Fruit fly (Drosophila melanogaster) whole organism, prepupa: ENCODE data around the gene Wdr62.
A peak's percentile ranks its signal among the peaks of the same experiment; 100 is the strongest.

Experiments used
- Blimp-1 ChIP-seq: fragments of 200-800 bp; sonication (Bioruptor generic); optimal IDR thresholded peaks from 3 replicates; lab custom pipeline; 2017; ENCODE audit warnings: missing biosample characterization, missing genetic modification characterization, mild to moderate bottlenecking, moderate library complexity, missing genetic modification reagents
- CG10631 ChIP-seq: fragments of 200-800 bp; sonication (Bioruptor generic); optimal IDR thresholded peaks from 2 replicates; lab custom pipeline; 2016; ENCODE audit warnings: missing biosample characterization, missing genetic modification characterization
- CG11294 ChIP-seq: fragments of 200-800 bp; sonication (Bioruptor generic); IDR thresholded peaks from 2 replicates; pipeline ENCODE4 v1.3.6; 2022; ENCODE audit warnings: missing biosample characterization, missing genetic modification characterization
- CG11762 ChIP-seq: fragments of 200-800 bp; sonication (Bioruptor generic); optimal IDR thresholded peaks from 3 replicates; lab custom pipeline; 2016; ENCODE audit warnings: missing biosample characterization, missing genetic modification characterization; ENCODE audit not compliant: insufficient read depth
- CG11902 ChIP-seq: fragments of 200-800 bp; sonication (Bioruptor generic); optimal IDR thresholded peaks from 3 replicates; lab custom pipeline; 2016; ENCODE audit warnings: missing biosample characterization, missing genetic modification characterization
- CG15336 ChIP-seq: fragments of 200-800 bp; sonication (Bioruptor generic); IDR thresholded peaks from 2 replicates; pipeline ENCODE4 v1.3.6; 2022; ENCODE audit warnings: missing biosample characterization, missing genetic modification characterization
- CG16779 ChIP-seq: fragments of 200-800 bp; sonication (Bioruptor generic); optimal IDR thresholded peaks from 3 replicates; lab custom pipeline; 2017; ENCODE audit warnings: missing biosample characterization, mild to moderate bottlenecking, missing genetic modification characterization
- CG3032 ChIP-seq: fragments of 200-800 bp; optimal IDR thresholded peaks from 2 replicates; lab custom pipeline; 2019; ENCODE audit warnings: missing biosample characterization, mild to moderate bottlenecking, missing genetic modification characterization, moderate library complexity
- CG31627 ChIP-seq: fragments of 200-800 bp; sonication (Bioruptor generic); optimal IDR thresholded peaks from 3 replicates; lab custom pipeline; 2016; ENCODE audit warnings: missing biosample characterization, missing genetic modification characterization
- CG34406 ChIP-seq: fragments of 200-800 bp; sonication (Bioruptor generic); optimal IDR thresholded peaks from 3 replicates; lab custom pipeline; 2016; ENCODE audit warnings: missing biosample characterization, missing genetic modification characterization
- CG3919 ChIP-seq: fragments of 200-800 bp; sonication (Bioruptor generic); optimal IDR thresholded peaks from 3 replicates; lab custom pipeline; 2016; ENCODE audit warnings: missing biosample characterization, missing genetic modification characterization
- CG4318 ChIP-seq: fragments of 200-800 bp; sonication (Bioruptor generic); optimal IDR thresholded peaks from 3 replicates; lab custom pipeline; 2017; ENCODE audit warnings: missing biosample characterization, mild to moderate bottlenecking, missing genetic modification characterization
- CG6163 ChIP-seq: fragments of 200-800 bp; sonication (Bioruptor generic); IDR thresholded peaks from 3 replicates; pipeline ENCODE4 v1.3.6; 2022; ENCODE audit warnings: missing biosample characterization, missing genetic modification characterization
- CG6276 ChIP-seq: fragments of 200-800 bp; sonication (Bioruptor generic); optimal IDR thresholded peaks from 2 replicates; lab custom pipeline; 2017; ENCODE audit warnings: missing biosample characterization, mild to moderate bottlenecking, missing genetic modification characterization
- CG6792 ChIP-seq: fragments of 200-800 bp; sonication (Bioruptor generic); optimal IDR thresholded peaks from 3 replicates; lab custom pipeline; 2016; ENCODE audit warnings: missing biosample characterization, missing genetic modification characterization
- CG6808 ChIP-seq: fragments of 200-800 bp; sonication (Bioruptor generic); optimal IDR thresholded peaks from 3 replicates; lab custom pipeline; 2017; ENCODE audit warnings: missing biosample characterization, missing genetic modification characterization, mild to moderate bottlenecking, moderate library complexity, missing genetic modification reagents
- CG6854 ChIP-seq: fragments of 200-800 bp; sonication (Bioruptor generic); optimal IDR thresholded peaks from 2 replicates; lab custom pipeline; 2017; ENCODE audit warnings: missing biosample characterization, mild to moderate bottlenecking, missing genetic modification characterization
- CG7368 ChIP-seq: fragments of 200-800 bp; sonication (Bioruptor generic); optimal IDR thresholded peaks from 3 replicates; lab custom pipeline; 2016; ENCODE audit warnings: missing biosample characterization, missing genetic modification characterization
- CG8119 ChIP-seq: fragments of 200-800 bp; sonication (Bioruptor generic); IDR thresholded peaks from 3 replicates; pipeline ENCODE4 v1.3.6; 2022; ENCODE audit warnings: missing biosample characterization, missing genetic modification characterization
- CG8319 ChIP-seq: fragments of 200-800 bp; sonication (Bioruptor generic); optimal IDR thresholded peaks from 3 replicates; lab custom pipeline; 2016; ENCODE audit warnings: missing biosample characterization, missing genetic modification characterization
- CG8632 ChIP-seq: fragments of 200-800 bp; sonication (Bioruptor generic); optimal IDR thresholded peaks from 3 replicates; lab custom pipeline; 2016; ENCODE audit warnings: missing biosample characterization, missing genetic modification characterization
- Eip75B ChIP-seq: fragments of 200-800 bp; sonication (Bioruptor generic); optimal IDR thresholded peaks from 3 replicates; lab custom pipeline; 2016; ENCODE audit warnings: missing biosample characterization, missing genetic modification characterization
- Eip78C ChIP-seq: fragments of 200-800 bp; sonication (Bioruptor generic); peaks from one replicate; lab custom pipeline; 2016; ENCODE audit warnings: missing biosample characterization, missing genetic modification characterization
- Eip93F ChIP-seq: fragments of 200-800 bp; sonication (Bioruptor generic); optimal IDR thresholded peaks from 2 replicates; lab custom pipeline; 2016; ENCODE audit warnings: missing biosample characterization, mild to moderate bottlenecking, missing genetic modification characterization
- Ets21C ChIP-seq: fragments of 200-800 bp; sonication (Bioruptor generic); optimal IDR thresholded peaks from 3 replicates; lab custom pipeline; 2016; ENCODE audit warnings: missing biosample characterization, missing genetic modification characterization
- Gug ChIP-seq: fragments of 200-800 bp; sonication (Bioruptor generic); IDR thresholded peaks from 2 replicates; pipeline ENCODE4 v1.3.6; 2022; ENCODE audit warnings: missing biosample characterization, missing genetic modification characterization
- Hr38 ChIP-seq: sonication (Bioruptor generic); optimal IDR thresholded peaks from 2 replicates; lab custom pipeline; 2016; ENCODE audit warnings: missing biosample characterization, missing genetic modification characterization
- Hr39 ChIP-seq: fragments of 200-800 bp; sonication (Bioruptor generic); optimal IDR thresholded peaks from 2 replicates; lab custom pipeline; 2016; ENCODE audit warnings: missing biosample characterization, missing genetic modification characterization
- Hr4 ChIP-seq: fragments of 200-800 bp; sonication (Bioruptor generic); optimal IDR thresholded peaks from 3 replicates; lab custom pipeline; 2016; ENCODE audit warnings: missing biosample characterization, missing genetic modification characterization
- Lpt ChIP-seq: fragments of 200-800 bp; sonication (Bioruptor generic); optimal IDR thresholded peaks from 3 replicates; lab custom pipeline; 2016; ENCODE audit warnings: missing biosample characterization, missing genetic modification characterization
- Met ChIP-seq: fragments of 200-800 bp; sonication (Bioruptor generic); optimal IDR thresholded peaks from 3 replicates; lab custom pipeline; 2016; ENCODE audit warnings: missing biosample characterization, missing genetic modification characterization
- OdsH ChIP-seq: fragments of 200-800 bp; sonication (Bioruptor generic); optimal IDR thresholded peaks from 3 replicates; lab custom pipeline; 2016; ENCODE audit warnings: missing biosample characterization, missing genetic modification characterization
- Smox ChIP-seq: fragments of 200-800 bp; sonication (Bioruptor generic); optimal IDR thresholded peaks from 3 replicates; lab custom pipeline; 2016; ENCODE audit warnings: missing biosample characterization, missing genetic modification characterization
- Sox14 ChIP-seq: fragments of 200-800 bp; sonication (Bioruptor generic); optimal IDR thresholded peaks from 3 replicates; lab custom pipeline; 2016; ENCODE audit warnings: missing biosample characterization, missing genetic modification characterization
- acj6 ChIP-seq: fragments of 200-800 bp; sonication (Bioruptor generic); optimal IDR thresholded peaks from 3 replicates; lab custom pipeline; 2016; ENCODE audit warnings: missing biosample characterization, missing genetic modification characterization
- dac ChIP-seq: fragments of 200-800 bp; sonication (Bioruptor generic); optimal IDR thresholded peaks from 2 replicates; lab custom pipeline; 2017; ENCODE audit warnings: missing biosample characterization, mild to moderate bottlenecking, missing genetic modification characterization
- dsx ChIP-seq: fragments of 200-800 bp; optimal IDR thresholded peaks from 3 replicates; lab custom pipeline; 2019; ENCODE audit warnings: missing biosample characterization, mild to moderate bottlenecking, missing genetic modification characterization, moderate library complexity; ENCODE audit not compliant: poor library complexity, severe bottlenecking
- esn ChIP-seq: fragments of 200-800 bp; sonication (Bioruptor generic); optimal IDR thresholded peaks from 2 replicates; lab custom pipeline; 2016; ENCODE audit warnings: missing biosample characterization, mild to moderate bottlenecking, missing genetic modification characterization, moderate library complexity
- fd85E ChIP-seq: fragments of 200-800 bp; sonication (Bioruptor generic); optimal IDR thresholded peaks from 3 replicates; lab custom pipeline; 2016; ENCODE audit warnings: missing biosample characterization, missing genetic modification characterization
- fkh ChIP-seq: fragments of 200-800 bp; sonication (Bioruptor generic); optimal IDR thresholded peaks from 3 replicates; lab custom pipeline; 2017; ENCODE audit warnings: missing biosample characterization, mild to moderate bottlenecking, missing genetic modification characterization, moderate library complexity
- lz ChIP-seq: fragments of 200-800 bp; sonication (Bioruptor generic); optimal IDR thresholded peaks from 3 replicates; lab custom pipeline; 2016; ENCODE audit warnings: missing biosample characterization, missing genetic modification characterization
- salr ChIP-seq, 2 experiments: fragments of 200-800 bp; sonication (Bioruptor generic); optimal IDR thresholded peaks; 3 replicates each; lab custom pipeline; 2016 to 2018; ENCODE audit warnings: missing biosample characterization in 2 of 2, missing genetic modification characterization in 2 of 2, mild to moderate bottlenecking in 1 of 2
- spab ChIP-seq: fragments of 200-800 bp; sonication (Bioruptor generic); optimal IDR thresholded peaks from 2 replicates; lab custom pipeline; 2017; ENCODE audit warnings: missing biosample characterization, mild to moderate bottlenecking, missing genetic modification characterization, missing genetic modification reagents
- ss ChIP-seq, 2 experiments: fragments of 200-800 bp; sonication (Bioruptor generic); optimal IDR thresholded peaks; 2 replicates in 1 of 2; 3 replicates in 1 of 2; lab custom pipeline; 2017 to 2018; ENCODE audit warnings: mild to moderate bottlenecking in 2 of 2, missing biosample characterization in 2 of 2, missing genetic modification characterization in 2 of 2, moderate library complexity in 1 of 2
- svp ChIP-seq: fragments of 200-800 bp; sonication (Bioruptor generic); peaks from one replicate; lab custom pipeline; 2016; ENCODE audit warnings: missing biosample characterization, missing genetic modification characterization
- topi ChIP-seq: fragments of 200-800 bp; sonication (Bioruptor generic); optimal IDR thresholded peaks from 3 replicates; lab custom pipeline; 2016; ENCODE audit warnings: missing biosample characterization, missing genetic modification characterization
- vri ChIP-seq: fragments of 200-800 bp; sonication (Bioruptor generic); optimal IDR thresholded peaks from 3 replicates; lab custom pipeline; 2016; ENCODE audit warnings: missing biosample characterization, mild to moderate bottlenecking, missing genetic modification characterization

The Wdr62 gene

DNA sequence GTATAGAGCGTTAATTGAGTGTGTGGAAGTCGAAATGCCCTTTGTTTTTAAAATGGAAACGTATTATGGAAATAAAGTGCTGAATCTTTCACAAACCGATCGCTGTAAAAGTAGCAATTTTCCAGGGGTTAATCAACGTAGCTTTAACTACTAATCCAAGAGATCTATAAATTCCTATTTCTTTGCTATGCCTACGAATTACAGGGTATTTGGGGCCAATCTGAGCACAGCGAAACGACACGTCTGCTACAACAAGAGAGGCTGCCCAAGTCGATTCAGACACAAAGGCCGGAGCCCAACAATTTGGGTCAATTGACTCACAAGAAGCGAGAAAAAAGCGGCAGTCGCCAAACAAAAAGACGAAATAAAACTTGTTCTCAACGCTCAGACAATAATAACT is 22.7 kb downstream of the Wdr62 start (continued):
- TF ChIP-seq Blimp-1 (no peak), Met (GFP tag; lab: Kevin White, UChicago) (peak; percentile 43), CG34406 (GFP tag; lab: Kevin White, UChicago) (no peak), CG6792 (GFP tag; lab: Kevin White, UChicago) (peak; percentile 30), CG11902 (GFP tag; lab: Kevin White, UChicago) (no peak), CG6276 (GFP tag; lab: Kevin White, UChicago) (no peak), acj6 (GFP tag; lab: Kevin White, UChicago) (no peak)

- TF ChIP-seq Gug (GFP tag; lab: Robert Waterston, UW) (no peak), fkh (peak; percentile 19), dsx (GFP tag; lab: Kevin White, UChicago) (peak; percentile 69)
Observed at dm6 chr2L:1909681-1910080, 25.3 kb downstream of the Wdr62 start.

DNA sequence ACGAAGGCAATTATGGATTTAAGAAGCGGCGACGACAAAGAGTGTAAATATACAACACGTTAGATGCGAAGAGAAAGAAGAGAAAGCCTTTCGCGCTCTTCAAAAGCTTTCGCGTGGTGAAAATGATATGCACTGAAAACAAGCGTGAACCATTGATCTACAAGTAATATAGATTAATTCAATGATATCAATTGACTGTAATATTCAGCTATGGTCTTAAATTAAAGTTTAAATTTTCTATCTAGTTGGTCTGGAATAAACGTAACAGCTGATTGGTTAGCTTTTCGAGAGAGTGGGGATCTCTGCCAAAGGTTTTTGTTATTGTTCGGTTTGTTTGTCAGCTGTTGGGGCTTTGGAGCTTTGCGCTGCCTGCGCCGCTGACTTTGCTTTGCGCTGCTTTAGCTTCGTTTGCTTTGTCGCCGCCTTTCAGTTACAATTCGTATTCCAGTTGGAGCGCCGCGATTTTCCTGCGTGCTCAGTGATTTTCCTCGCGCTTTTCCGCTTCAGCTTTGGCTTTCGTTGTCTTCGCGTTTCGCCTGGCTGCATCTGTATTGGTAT is 27.0 kb downstream of the Wdr62 start:
- TF ChIP-seq CG16779 (tag; lab: Kevin White, UChicago) (peak; percentile 48), vri (GFP tag; lab: Kevin White, UChicago) (peak; percentile 57), Hr38 (GFP tag; lab: Kevin White, UChicago) (no peak), CG6808 (GFP tag; lab: Kevin White, UChicago) (no peak), dac (GFP tag; lab: Kevin White, UChicago) (peak; percentile 19), Met (GFP tag; lab: Kevin White, UChicago) (peak; percentile 61), CG11762 (GFP tag; lab: Kevin White, UChicago) (no peak), CG8119 (peak; percentile 84; the same call in 2 of the 3 replicates), CG10631 (GFP tag; lab: Kevin White, UChicago) (peak; percentile 8), CG11294 (GFP tag; lab: Robert Waterston, UW) (no peak), Gug (GFP tag; lab: Robert Waterston, UW) (no peak), Hr39 (GFP tag; lab: Kevin White, UChicago) (peak; percentile 17), CG6276 (GFP tag; lab: Kevin White, UChicago) (peak; percentile 56), OdsH (peak; percentile 41), CG31627 (GFP tag; lab: Kevin White, UChicago) (peak; percentile 33), lz (GFP tag; lab: Kevin White, UChicago) (peak; percentile 52), Eip78C (GFP tag; lab: Kevin White, UChicago) (peak; percentile 87), svp (GFP tag; lab: Kevin White, UChicago) (peak; percentile 75), salr (GFP tag; optimal IDR thresholded peaks at IDR 0.05; lab: Kevin White, UChicago) (peak in 1 of 2 experiments; percentile 36), ss (GFP tag; optimal IDR thresholded peaks at IDR 0.05; lab: Kevin White, UChicago) (peak in 1 of 2 experiments; percentile 11), fkh (peak; percentile 32), CG34406 (GFP tag; lab: Kevin White, UChicago) (peak; percentile 45), CG7368 (GFP tag; lab: Kevin White, UChicago) (peak; percentile 31), topi (GFP tag; lab: Kevin White, UChicago) (peak; percentile 54), CG6854 (GFP tag; lab: Kevin White, UChicago) (peak; percentile 2), acj6 (GFP tag; lab: Kevin White, UChicago) (peak; percentile 28), spab (GFP tag; lab: Kevin White, UChicago) (no peak), Lpt (GFP tag; lab: Kevin White, UChicago) (peak; percentile 46), CG4318 (GFP tag; lab: Kevin White, UChicago) (no peak), Smox (GFP tag; lab: Kevin White, UChicago) (peak; percentile 45), Sox14 (GFP tag; lab: Kevin White, UChicago) (peak; percentile 21), fd85E (GFP tag; lab: Kevin White, UChicago) (peak; percentile 6), CG8319 (no peak), CG15336 (GFP tag; lab: Robert Waterston, UW) (peak; percentile 79), esn (GFP tag; lab: Kevin White, UChicago) (peak; percentile 69), Eip93F (peak; percentile 9), Eip75B (no peak), CG3032 (tag; lab: Kevin White, UChicago) (no peak), CG3919 (peak; percentile 22), CG8632 (GFP tag; lab: Kevin White, UChicago) (peak; percentile 36), Ets21C (peak; percentile 5), Hr4 (peak; percentile 76), CG6163 (GFP tag; lab: Robert Waterston, UW) (peak; percentile 66)
